Fruit fly (Drosophila melanogaster) Kc167 (cell line): ENCODE data around the gene Dhc36C.

ENCODE experiments used
- Myc ChIP-seq: fragments of >200 bp; optimal IDR thresholded peaks from 2 replicates; lab custom pipeline; 2017; ENCODE audit warnings: missing external identifiers
- Sin3A ChIP-seq: fragments of >200 bp; optimal IDR thresholded peaks from 2 replicates; lab custom pipeline; 2018; ENCODE audit warnings: missing external identifiers
- h ChIP-seq: fragments of >200 bp; optimal IDR thresholded peaks from 3 replicates; lab custom pipeline; 2018; ENCODE audit warnings: missing external identifiers
- insv ChIP-seq: fragments of >200 bp; optimal IDR thresholded peaks from 3 replicates; lab custom pipeline; 2018; ENCODE audit warnings: missing external identifiers
- psq ChIP-seq: fragments of >200 bp; optimal IDR thresholded peaks from 2 replicates; lab custom pipeline; 2017; ENCODE audit warnings: missing external identifiers
- ttk ChIP-seq: sonication (Bioruptor generic); optimal IDR thresholded peaks from 2 replicates; lab custom pipeline; 2017; ENCODE audit warnings: missing external identifiers

dm6 chr2L:17532134-17532533 lies 30.9 kb downstream of the Dhc36C start, which contains the start of gene CG15145:
- TF ChIP-seq psq (lab: Kevin White, UChicago): no peak
- no peak for TF ChIP-seq Myc
- no peak for TF ChIP-seq insv (lab: Kevin White, UChicago)
- TF ChIP-seq Sin3A: no peak
- TF ChIP-seq h (lab: Kevin White, UChicago): no peak
- no peak for TF ChIP-seq ttk (lab: Kevin White, UChicago)
